Worm (Caenorhabditis elegans) whole organism, L1 larva: ENCODE measurements around the gene cyn-12.
A peak's percentile ranks its signal among the peaks of the same experiment; 100 is the strongest.

Experiments
- C04F5.9 ChIP-seq: sonication (generic microtip); optimal IDR thresholded peaks from 2 replicates; lab custom pipeline; 2016; ENCODE audit warnings: missing genetic modification characterization, missing compliant biosample characterization
- Y116A8C.19 ChIP-seq: sonication (generic microtip); optimal IDR thresholded peaks from 2 replicates; lab custom pipeline; 2016; ENCODE audit warnings: missing compliant biosample characterization, missing genetic modification characterization, borderline replicate concordance
- aha-1 ChIP-seq: fragments of 150-350 bp; optimal IDR thresholded peaks from 2 replicates; lab custom pipeline; 2014; ENCODE audit warnings: missing biosample characterization, missing genetic modification characterization
- alr-1 ChIP-seq: fragments of 200-800 bp; sonication (Bioruptor generic); optimal IDR thresholded peaks from 2 replicates; lab custom pipeline; 2018; ENCODE audit warnings: borderline replicate concordance, mild to moderate bottlenecking, missing genetic modification characterization, missing compliant biosample characterization
- ama-1 ChIP-seq: fragments of 150-350 bp; optimal IDR thresholded peaks from 2 replicates; lab custom pipeline; 2014
- blmp-1 ChIP-seq: fragments of 150-350 bp; optimal IDR thresholded peaks from 2 replicates; lab custom pipeline; 2014; ENCODE audit warnings: missing biosample characterization, missing genetic modification characterization
- ceh-82 ChIP-seq, 3 experiments: fragments of 150-350 bp in 1 of 3; sonication (generic microtip) in 2 of 3; optimal IDR thresholded peaks; 2 replicates each; lab custom pipeline; 2014 to 2017; ENCODE audit warnings: missing biosample characterization in 3 of 3, missing genetic modification characterization in 3 of 3
- dpl-1 ChIP-seq, 3 experiments: fragments of 150-350 bp in 2 of 3; sonication (generic microtip) in 1 of 3; optimal IDR thresholded peaks; 2 replicates each; lab custom pipeline; 2014 to 2017; ENCODE audit warnings: missing biosample characterization in 3 of 3, missing genetic modification characterization in 3 of 3, missing genetic modification reagents in 3 of 3
- dsc-1 ChIP-seq: sonication (generic microtip); optimal IDR thresholded peaks from 2 replicates; lab custom pipeline; 2016; ENCODE audit warnings: mild to moderate bottlenecking, missing genetic modification characterization, missing compliant biosample characterization
- efl-1 ChIP-seq, 4 experiments: fragments of 150-350 bp; optimal IDR thresholded peaks in 3 of 4; peaks in 1 of 4; 1 replicate in 1 of 4; 2 replicates in 3 of 4; lab custom pipeline; 2014; ENCODE audit warnings: missing biosample characterization in 2 of 4, missing genetic modification characterization in 2 of 4, missing genetic modification reagents in 2 of 4
- egl-27 ChIP-seq, 2 experiments: fragments of 150-350 bp in 1 of 2; sonication (generic microtip); optimal IDR thresholded peaks; 3 replicates each; lab custom pipeline; 2017 to 2018; ENCODE audit warnings: missing biosample characterization in 2 of 2, missing genetic modification characterization in 2 of 2, missing genetic modification reagents in 2 of 2
- ets-5 ChIP-seq: fragments of 200-800 bp; sonication (Bioruptor generic); IDR thresholded peaks from 2 replicates; pipeline ENCODE4 v1.3.6; 2022; ENCODE audit warnings: missing genetic modification characterization, missing compliant biosample characterization
- fkh-4 ChIP-seq: sonication (generic microtip); optimal IDR thresholded peaks from 2 replicates; lab custom pipeline; 2016; ENCODE audit warnings: missing compliant biosample characterization, missing genetic modification characterization, borderline replicate concordance
- fkh-8 ChIP-seq: sonication (generic microtip); optimal IDR thresholded peaks from 2 replicates; lab custom pipeline; 2016; ENCODE audit warnings: mild to moderate bottlenecking, missing genetic modification characterization, missing compliant biosample characterization
- grh-1 ChIP-seq: fragments of 200-800 bp; sonication (Bioruptor generic); IDR thresholded peaks from 2 replicates; pipeline ENCODE4 v1.3.6; 2022; ENCODE audit warnings: missing genetic modification reagents, missing genetic modification characterization, missing compliant biosample characterization
- hlh-4 ChIP-seq: sonication (generic microtip); optimal IDR thresholded peaks from 2 replicates; lab custom pipeline; 2016; ENCODE audit warnings: mild to moderate bottlenecking, missing genetic modification characterization, missing compliant biosample characterization
- irx-1 ChIP-seq: sonication (generic microtip); optimal IDR thresholded peaks from 2 replicates; lab custom pipeline; 2016; ENCODE audit warnings: missing genetic modification characterization, missing compliant biosample characterization
- isw-1 ChIP-seq: fragments of 200-800 bp; sonication (Bioruptor generic); IDR thresholded peaks from 2 replicates; pipeline ENCODE4 v1.3.6; 2022; ENCODE audit warnings: missing genetic modification characterization, missing compliant biosample characterization
- jun-1 ChIP-seq: fragments of 150-350 bp; optimal IDR thresholded peaks from 2 replicates; lab custom pipeline; 2014; ENCODE audit warnings: missing biosample characterization, missing genetic modification reagents, missing genetic modification characterization
- lin-13 ChIP-seq: fragments of 150-350 bp; optimal IDR thresholded peaks from 2 replicates; lab custom pipeline; 2014; ENCODE audit warnings: missing biosample characterization, missing genetic modification reagents, missing genetic modification characterization
- lin-14 ChIP-seq: fragments of 200-800 bp; sonication (Bioruptor generic); optimal IDR thresholded peaks from 2 replicates; lab custom pipeline; 2018; ENCODE audit warnings: mild to moderate bottlenecking, missing genetic modification characterization, moderate library complexity, missing compliant biosample characterization
- lin-39 ChIP-seq: fragments of 150-350 bp; optimal IDR thresholded peaks from 2 replicates; lab custom pipeline; 2014; ENCODE audit warnings: missing biosample characterization, missing genetic modification reagents, missing genetic modification characterization
- lsy-2 ChIP-seq, 2 experiments: fragments of 150-350 bp; optimal IDR thresholded peaks; 2 replicates each; lab custom pipeline; 2014; ENCODE audit warnings: missing biosample characterization in 2 of 2, missing genetic modification characterization in 2 of 2
- mab-9 ChIP-seq: fragments of 200-800 bp; sonication (Bioruptor generic); IDR thresholded peaks from 2 replicates; pipeline ENCODE4 v1.3.6; 2022; ENCODE audit warnings: missing genetic modification reagents, missing genetic modification characterization, missing compliant biosample characterization
- mdl-1 ChIP-seq, 2 experiments: fragments of 150-350 bp; optimal IDR thresholded peaks; 2 replicates each; lab custom pipeline; 2014 to 2017; ENCODE audit warnings: missing biosample characterization in 2 of 2, missing genetic modification characterization in 2 of 2, inconsistent platforms in 1 of 2
- mep-1 ChIP-seq: fragments of 150-350 bp; optimal IDR thresholded peaks from 2 replicates; lab custom pipeline; 2014; ENCODE audit warnings: missing biosample characterization, missing genetic modification characterization
- nhr-11 ChIP-seq: fragments of 150-350 bp; optimal IDR thresholded peaks from 2 replicates; lab custom pipeline; 2014; ENCODE audit warnings: missing biosample characterization, missing genetic modification characterization
- nhr-12 ChIP-seq: sonication (generic microtip); optimal IDR thresholded peaks from 2 replicates; lab custom pipeline; 2017; ENCODE audit warnings: missing biosample characterization, missing genetic modification characterization
- nhr-20 ChIP-seq: sonication (generic microtip); optimal IDR thresholded peaks from 2 replicates; lab custom pipeline; 2016; ENCODE audit warnings: mild to moderate bottlenecking, missing genetic modification characterization, missing compliant biosample characterization
- nhr-76 ChIP-seq: sonication (generic microtip); optimal IDR thresholded peaks from 2 replicates; lab custom pipeline; 2017; ENCODE audit warnings: missing biosample characterization, missing genetic modification characterization
- nhr-77 ChIP-seq: fragments of 150-350 bp; optimal IDR thresholded peaks from 2 replicates; lab custom pipeline; 2014; ENCODE audit warnings: missing biosample characterization, missing genetic modification characterization
- nhr-84 ChIP-seq: sonication (generic microtip); optimal IDR thresholded peaks from 2 replicates; lab custom pipeline; 2017; ENCODE audit warnings: missing biosample characterization, missing genetic modification characterization
- nhr-85 ChIP-seq: sonication (generic microtip); peaks from one replicate; lab custom pipeline; 2016; ENCODE audit warnings: missing genetic modification characterization, inconsistent platforms, missing compliant biosample characterization
- nhr-90 ChIP-seq: sonication (generic microtip); optimal IDR thresholded peaks from 2 replicates; lab custom pipeline; 2016; ENCODE audit warnings: mild to moderate bottlenecking, missing genetic modification characterization, missing compliant biosample characterization; ENCODE audit not compliant: poor library complexity
- pqm-1 ChIP-seq: sonication (generic microtip); optimal IDR thresholded peaks from 3 replicates; lab custom pipeline; 2017; ENCODE audit warnings: missing biosample characterization, missing genetic modification characterization
- rnt-1 ChIP-seq: sonication (generic microtip); optimal IDR thresholded peaks from 2 replicates; lab custom pipeline; 2016; ENCODE audit warnings: mild to moderate bottlenecking, missing genetic modification characterization, moderate library complexity, missing compliant biosample characterization
- skn-1 ChIP-seq: fragments of 150-350 bp; optimal IDR thresholded peaks from 2 replicates; lab custom pipeline; 2014; ENCODE audit warnings: missing biosample characterization, missing genetic modification characterization
- snu-23 ChIP-seq: sonication (generic microtip); optimal IDR thresholded peaks from 2 replicates; lab custom pipeline; 2016; ENCODE audit warnings: missing genetic modification characterization, missing compliant biosample characterization
- swsn-7 ChIP-seq: sonication (generic microtip); optimal IDR thresholded peaks from 2 replicates; lab custom pipeline; 2016; ENCODE audit warnings: missing genetic modification characterization, missing compliant biosample characterization
- unc-30 ChIP-seq: sonication (generic microtip); optimal IDR thresholded peaks from 2 replicates; lab custom pipeline; 2017; ENCODE audit warnings: missing biosample characterization, missing genetic modification characterization
- unc-86 ChIP-seq: sonication (generic microtip); optimal IDR thresholded peaks from 2 replicates; lab custom pipeline; 2016; ENCODE audit warnings: missing genetic modification characterization, missing compliant biosample characterization
- unc-98 ChIP-seq: fragments of 200-800 bp; sonication (Bioruptor generic); IDR thresholded peaks from 2 replicates; pipeline ENCODE4 v1.3.6; 2022; ENCODE audit warnings: missing genetic modification characterization, missing compliant biosample characterization
- vab-15 ChIP-seq: sonication (generic microtip); optimal IDR thresholded peaks from 2 replicates; lab custom pipeline; 2017; ENCODE audit warnings: missing genotype, mild to moderate bottlenecking, missing genetic modification characterization, missing compliant biosample characterization
- zip-4 ChIP-seq: fragments of 200-800 bp; sonication (Bioruptor generic); optimal IDR thresholded peaks from 2 replicates; lab custom pipeline; 2018; ENCODE audit warnings: mild to moderate bottlenecking, missing genetic modification characterization, moderate library complexity, missing compliant biosample characterization

Gene cyn-12

ce11 chrIV:7084632-7085160, 48.3 kb downstream of the cyn-12 start, which contains the start of gene rps-4 (continued):
- TF ChIP-seq irx-1 (tag; lab: Kevin White, UChicago), result peak; percentile 78
- TF ChIP-seq zip-4, result peak; percentile 45
- peak; percentile 91 for TF ChIP-seq swsn-7 (tag; lab: Kevin White, UChicago)
- peak; percentile 69 for TF ChIP-seq blmp-1
- TF ChIP-seq lin-13 (GFP tag; lab: Kevin White, UChicago), result peak; percentile 86
- TF ChIP-seq mab-9 (GFP tag; lab: Robert Waterston, UW), result no peak
- peak; percentile 75 for TF ChIP-seq jun-1 (tag; lab: Kevin White, UChicago)
- TF ChIP-seq vab-15 (tag; lab: Kevin White, UChicago), result no peak
- peak; percentile 65 for TF ChIP-seq nhr-11 (tag; lab: Kevin White, UChicago)
- TF ChIP-seq grh-1 (GFP tag; lab: Robert Waterston, UW), result peak; percentile 80
- peak; percentile 34; the same call in 1 of the 2 replicates for TF ChIP-seq unc-98
- no peak for TF ChIP-seq alr-1 (tag; lab: Kevin White, UChicago)
- peak; percentile 95 for TF ChIP-seq snu-23 (GFP tag; lab: Kevin White, UChicago)
- peak; percentile 90 for TF ChIP-seq isw-1 (GFP tag; lab: Robert Waterston, UW)
- TF ChIP-seq pqm-1, result no peak
- TF ChIP-seq aha-1, result no peak
- peak; percentile 88 to 91 for TF ChIP-seq efl-1 (optimal IDR thresholded peaks at IDR 0.05; lab: Kevin White, UChicago)
- TF ChIP-seq efl-1 (GFP tag; optimal IDR thresholded peaks at IDR 0.05 in 1 of 2; lab: Kevin White, UChicago), result peak; percentile 83 to 97
- no peak for TF ChIP-seq hlh-4
- peak; percentile 91 to 95 for TF ChIP-seq lsy-2 (tag; optimal IDR thresholded peaks at IDR 0.05; lab: Kevin White, UChicago)
- peak; percentile 80 for TF ChIP-seq dsc-1 (tag; lab: Kevin White, UChicago)
- peak; percentile 93 for TF ChIP-seq nhr-20 (tag; lab: Kevin White, UChicago)
- TF ChIP-seq nhr-76, result no peak
- peak; percentile 96 for TF ChIP-seq lin-14 (GFP tag; lab: Kevin White, UChicago)
- TF ChIP-seq Y116A8C.19 (tag; lab: Kevin White, UChicago), result no peak
- TF ChIP-seq dpl-1 (GFP tag; optimal IDR thresholded peaks at IDR 0.05; lab: Kevin White, UChicago), result peak; percentile 82 to 87 (median 83)
- peak; percentile 83 for TF ChIP-seq unc-86
- peak; percentile 74 to 95 (median 74) for TF ChIP-seq ceh-82 (tag; optimal IDR thresholded peaks at IDR 0.05; lab: Kevin White, UChicago)
- TF ChIP-seq nhr-12 (tag; lab: Kevin White, UChicago), result no peak
- no peak for TF ChIP-seq ets-5 (GFP tag; lab: Robert Waterston, UW)
- TF ChIP-seq lin-39 (tag; lab: Kevin White, UChicago), result peak; percentile 59
- peak; percentile 86 for TF ChIP-seq nhr-77 (tag; lab: Kevin White, UChicago)
- TF ChIP-seq mdl-1 (tag; optimal IDR thresholded peaks at IDR 0.05; lab: Kevin White, UChicago), result peak in 1 of 2 experiments; percentile 73
- TF ChIP-seq unc-30, result no peak
- TF ChIP-seq fkh-8 (tag; lab: Kevin White, UChicago), result peak; percentile 90
- TF ChIP-seq rnt-1 (tag; lab: Kevin White, UChicago), result peak; percentile 94
- no peak for TF ChIP-seq nhr-84 (tag; lab: Kevin White, UChicago)
- TF ChIP-seq nhr-90 (tag; lab: Kevin White, UChicago), result peak; percentile 89
- TF ChIP-seq nhr-85 (tag; lab: Kevin White, UChicago), result peak; percentile 90
- TF ChIP-seq ama-1 (lab: Kevin White, UChicago), result peak; percentile 19
- TF ChIP-seq skn-1 (tag; lab: Kevin White, UChicago), result peak; percentile 92
- TF ChIP-seq mep-1 (tag; lab: Kevin White, UChicago), result peak; percentile 96
- TF ChIP-seq fkh-4 (tag; lab: Kevin White, UChicago), result peak; percentile 26
- TF ChIP-seq C04F5.9 (tag; lab: Kevin White, UChicago), result peak; percentile 62
- no peak for TF ChIP-seq egl-27 (tag; optimal IDR thresholded peaks at IDR 0.05; lab: Kevin White, UChicago)
